Worm (Caenorhabditis elegans): Measurements from ENCODE around the gene ZK930.7.

The ZK930.7 gene

ce11 chrII:11883648-11884047 lies 30.8 kb upstream of the ZK930.7 start, which contains the start of gene ZK930.6:
Gene ZK930.6 (plus strand): TSS chrII:11883948.
- TF ChIP-seq hmbx-1 (tag; optimal IDR thresholded peaks at IDR 0.05) (no peak), scrt-1 (GFP tag; IDR thresholded peaks at IDR 0.05) (no peak)

- TF ChIP-seq flt-1 (GFP tag; IDR thresholded peaks at IDR 0.05) = no peak
- TF ChIP-seq tbx-37 (GFP tag; conservative IDR thresholded peaks at IDR 0.05) = no peak
- TF ChIP-seq ceh-36 (tag; optimal IDR thresholded peaks at IDR 0.05) = peak; percentile 48
- TF ChIP-seq pes-1 (GFP tag; IDR thresholded peaks at IDR 0.05) = no peak
Measured at ce11 chrII:11887724-11888123, 26.7 kb upstream of the ZK930.7 start.

- TF ChIP-seq F13C5.2 (tag; optimal IDR thresholded peaks at IDR 0.05) (no peak), scrt-1 (GFP tag; IDR thresholded peaks at IDR 0.05) (no peak), ceh-36 (tag; optimal IDR thresholded peaks at IDR 0.05) (no peak), aly-1 (tag; optimal IDR thresholded peaks at IDR 0.05) (no peak), hmbx-1 (tag; optimal IDR thresholded peaks at IDR 0.05) (no peak), sea-1 (GFP tag; conservative IDR thresholded peaks at IDR 0.05) (no peak), hnd-1 (tag; optimal IDR thresholded peaks at IDR 0.05) (no peak), B0310.2 (tag; optimal IDR thresholded peaks at IDR 0.05) (no peak), flt-1 (GFP tag; IDR thresholded peaks at IDR 0.05) (no peak), tbx-11 (GFP tag; IDR thresholded peaks at IDR 0.05) (no peak), pes-1 (GFP tag; IDR thresholded peaks at IDR 0.05) (no peak), tra-4 (tag; optimal IDR thresholded peaks at IDR 0.05) (no peak), hmg-4 (GFP tag; optimal IDR thresholded peaks at IDR 0.05) (no peak), tbx-37 (GFP tag; conservative IDR thresholded peaks at IDR 0.05) (no peak), ama-1 (optimal IDR thresholded peaks at IDR 0.05) (no peak)
Measured at ce11 chrII:11888150-11888549, 26.3 kb upstream of the ZK930.7 start.

ce11 chrII:11889420-11890075 lies 24.9 kb upstream of the ZK930.7 start:
- TF ChIP-seq flt-1 (GFP tag; IDR thresholded peaks at IDR 0.05) (no peak), tra-4 (tag; optimal IDR thresholded peaks at IDR 0.05) (no peak), ceh-36 (tag; optimal IDR thresholded peaks at IDR 0.05) (no peak), ceh-13 (GFP tag; optimal IDR thresholded peaks at IDR 0.05) (no peak), sea-1 (GFP tag; conservative IDR thresholded peaks at IDR 0.05) (0 out of 2 replicates have a peak, but pooled peaks have one; percentile 32), hmg-4 (GFP tag; optimal IDR thresholded peaks at IDR 0.05) (peak; percentile 56), hmbx-1 (tag; optimal IDR thresholded peaks at IDR 0.05) (no peak), F13C5.2 (tag; optimal IDR thresholded peaks at IDR 0.05) (no peak), aly-1 (tag; optimal IDR thresholded peaks at IDR 0.05) (peak; percentile 47), pes-1 (GFP tag; IDR thresholded peaks at IDR 0.05) (no peak), hnd-1 (tag; optimal IDR thresholded peaks at IDR 0.05) (no peak), ama-1 (optimal IDR thresholded peaks at IDR 0.05) (peak; percentile 93), tbx-37 (GFP tag; conservative IDR thresholded peaks at IDR 0.05) (no peak), tbx-11 (GFP tag; IDR thresholded peaks at IDR 0.05) (no peak), scrt-1 (GFP tag; IDR thresholded peaks at IDR 0.05) (no peak), B0310.2 (tag; optimal IDR thresholded peaks at IDR 0.05) (peak; percentile 43), ets-7 (tag; optimal IDR thresholded peaks at IDR 0.05) (no peak)

ce11 chrII:11890596-11890995 lies 23.8 kb upstream of the ZK930.7 start:
- TF ChIP-seq hmbx-1 (tag; optimal IDR thresholded peaks at IDR 0.05) (no peak), tbx-37 (GFP tag; conservative IDR thresholded peaks at IDR 0.05) (0 out of 2 replicates have a peak, but pooled peaks have one; percentile 14), F13C5.2 (tag; optimal IDR thresholded peaks at IDR 0.05) (no peak), sea-1 (GFP tag; conservative IDR thresholded peaks at IDR 0.05) (0 out of 2 replicates have a peak, but pooled peaks have one; percentile 25), hmg-4 (GFP tag; optimal IDR thresholded peaks at IDR 0.05) (peak; percentile 78), pes-1 (GFP tag; IDR thresholded peaks at IDR 0.05) (peak; percentile 45; the same call in 1 of the 2 replicates)

ce11 chrII:11893323-11893722 lies 21.1 kb upstream of the ZK930.7 start, which contains the start of gene ZK930.2:
Gene ZK930.2 (minus strand): TSS chrII:11893423.
- TF ChIP-seq ama-1 (optimal IDR thresholded peaks at IDR 0.05) (no peak), tbx-37 (GFP tag; conservative IDR thresholded peaks at IDR 0.05) (no peak), ets-7 (tag; optimal IDR thresholded peaks at IDR 0.05) (no peak), scrt-1 (GFP tag; IDR thresholded peaks at IDR 0.05) (no peak), hmbx-1 (tag; optimal IDR thresholded peaks at IDR 0.05) (no peak), hnd-1 (tag; optimal IDR thresholded peaks at IDR 0.05) (no peak), hmg-4 (GFP tag; optimal IDR thresholded peaks at IDR 0.05) (no peak), F13C5.2 (tag; optimal IDR thresholded peaks at IDR 0.05) (no peak), aly-1 (tag; optimal IDR thresholded peaks at IDR 0.05) (no peak), pes-1 (GFP tag; IDR thresholded peaks at IDR 0.05) (no peak), sea-1 (GFP tag; conservative IDR thresholded peaks at IDR 0.05) (no peak)

ce11 chrII:11899761-11900160 lies 14.6 kb upstream of the ZK930.7 start:
- TF ChIP-seq ceh-36 (tag; optimal IDR thresholded peaks at IDR 0.05) (peak; percentile 6), hnd-1 (tag; optimal IDR thresholded peaks at IDR 0.05) (no peak), ama-1 (optimal IDR thresholded peaks at IDR 0.05) (no peak), B0310.2 (tag; optimal IDR thresholded peaks at IDR 0.05) (no peak), ceh-13 (GFP tag; optimal IDR thresholded peaks at IDR 0.05) (no peak), tra-4 (tag; optimal IDR thresholded peaks at IDR 0.05) (no peak)

- TF ChIP-seq sea-1 (GFP tag; conservative IDR thresholded peaks at IDR 0.05) = no peak
- no peak for TF ChIP-seq B0310.2 (tag; optimal IDR thresholded peaks at IDR 0.05)
- TF ChIP-seq hnd-1 (tag; optimal IDR thresholded peaks at IDR 0.05) = no peak
- no peak for TF ChIP-seq ets-7 (tag; optimal IDR thresholded peaks at IDR 0.05)
- no peak for TF ChIP-seq tra-4 (tag; optimal IDR thresholded peaks at IDR 0.05)
- no peak for TF ChIP-seq tbx-11 (GFP tag; IDR thresholded peaks at IDR 0.05)
- no peak for TF ChIP-seq ceh-36 (tag; optimal IDR thresholded peaks at IDR 0.05)
- TF ChIP-seq flt-1 (GFP tag; IDR thresholded peaks at IDR 0.05) = no peak
Measured at ce11 chrII:11901110-11901509, 13.3 kb upstream of the ZK930.7 start, which contains the start of gene vab-23. Gene vab-23 (minus strand): TSS chrII:11901210.

Measured in whole organism, early embryonic.